Worm (Caenorhabditis elegans): Measurements from ENCODE around the gene hrg-3.

hrg-3 gene

ce11 chrV:9775734-9776133, 19.5 kb downstream of the hrg-3 start, which contains the start of gene F46B6.12:
Gene F46B6.12, minus strand, starts transcription at chrV:9775834.
- TF ChIP-seq R02D3.7 (tag; optimal IDR thresholded peaks at IDR 0.05) (no peak), gmeb-1 (tag; optimal IDR thresholded peaks at IDR 0.05) (no peak), ztf-11 (tag; optimal IDR thresholded peaks at IDR 0.05) (no peak), nhr-237 (tag; optimal IDR thresholded peaks at IDR 0.05) (no peak), lin-39 (tag; optimal IDR thresholded peaks at IDR 0.05) (no peak), crh-2 (tag; optimal IDR thresholded peaks at IDR 0.05) (no peak), elt-1 (tag; optimal IDR thresholded peaks at IDR 0.05) (no peak), ztf-1 (GFP tag; conservative IDR thresholded peaks at IDR 0.05) (no peak), snpc-4 (tag; optimal IDR thresholded peaks at IDR 0.05) (no peak), nhr-77 (tag; optimal IDR thresholded peaks at IDR 0.05) (no peak), unc-55 (GFP tag; optimal IDR thresholded peaks at IDR 0.05) (no peak), ceh-16 (tag; optimal IDR thresholded peaks at IDR 0.05) (no peak), aly-2 (tag; optimal IDR thresholded peaks at IDR 0.05) (no peak), ztf-4 (tag; optimal IDR thresholded peaks at IDR 0.05) (no peak), dmd-4 (tag; optimal IDR thresholded peaks at IDR 0.05) (no peak), nhr-10 (tag; optimal IDR thresholded peaks at IDR 0.05) (no peak), Y55F3AM.14 (GFP tag; optimal IDR thresholded peaks at IDR 0.05) (no peak), nhr-25 (tag; optimal IDR thresholded peaks at IDR 0.05) (no peak), C34F6.9 (tag; optimal IDR thresholded peaks at IDR 0.05) (no peak)

DNA sequence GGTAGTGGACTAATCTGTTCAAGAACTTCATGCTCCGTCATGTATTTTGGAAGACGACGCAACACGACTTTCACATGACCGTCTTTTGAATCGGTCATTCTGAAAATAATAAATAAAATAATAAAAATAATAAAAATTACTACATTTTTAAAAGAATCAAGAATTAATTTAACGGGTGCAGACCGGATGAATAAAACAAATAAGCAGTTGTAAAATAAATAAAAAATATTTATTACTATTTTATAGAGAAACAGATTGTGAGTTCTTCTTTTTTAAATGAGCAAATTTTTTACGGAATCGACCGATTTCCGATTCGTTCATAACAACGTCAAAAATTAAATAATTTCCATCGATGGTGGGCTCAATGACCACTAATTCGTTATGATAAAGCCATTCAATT, 21.4 kb downstream of the hrg-3 start, which contains the start of gene smg-4:
smg-4 (minus strand) TSS at position 101 of the 400 bp plus-strand sequence.
- no peak for TF ChIP-seq nhr-23 (tag; optimal IDR thresholded peaks at IDR 0.05)
- no peak for TF ChIP-seq ztf-11 (tag; optimal IDR thresholded peaks at IDR 0.05)
- no peak for TF ChIP-seq nhr-77 (tag; optimal IDR thresholded peaks at IDR 0.05)
- no peak for TF ChIP-seq mbf-1 (tag; optimal IDR thresholded peaks at IDR 0.05)
- TF ChIP-seq nhr-25 (tag; optimal IDR thresholded peaks at IDR 0.05), result no peak
- TF ChIP-seq lin-11 (tag; optimal IDR thresholded peaks at IDR 0.05), result no peak
- TF ChIP-seq ceh-16 (tag; optimal IDR thresholded peaks at IDR 0.05), result no peak

DNA sequence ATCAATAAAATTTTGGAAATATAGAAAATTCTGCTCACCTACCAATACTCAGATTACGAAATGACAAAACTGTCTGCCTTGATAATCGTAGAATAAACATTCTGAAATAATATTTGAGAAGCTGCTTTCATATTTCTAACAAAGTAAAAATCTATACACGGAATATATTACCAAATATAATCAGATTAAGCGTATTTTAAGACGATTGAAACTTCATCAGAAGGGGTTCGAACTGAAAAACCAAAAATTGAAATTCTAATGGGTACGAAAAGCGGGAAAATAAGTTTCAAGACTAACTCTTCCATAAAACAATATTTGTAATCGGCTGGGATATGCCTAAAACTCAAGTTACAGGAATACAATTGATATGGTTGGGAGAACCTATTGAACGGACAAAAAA, 23.1 kb downstream of the hrg-3 start, which contains the start of gene F46B6.4:
F46B6.4 (minus strand) TSS at position 101 of the 400 bp plus-strand sequence.
- no peak for TF ChIP-seq dmd-4 (tag; optimal IDR thresholded peaks at IDR 0.05)
- TF ChIP-seq ama-1 (optimal IDR thresholded peaks at IDR 0.05), result no peak
- no peak for TF ChIP-seq skn-1 (tag; optimal IDR thresholded peaks at IDR 0.05)
- no peak for TF ChIP-seq nhr-129 (tag; optimal IDR thresholded peaks at IDR 0.05)
- no peak for TF ChIP-seq elt-1 (tag; optimal IDR thresholded peaks at IDR 0.05)
- no peak for TF ChIP-seq nhr-25 (tag; optimal IDR thresholded peaks at IDR 0.05)
- no peak for TF ChIP-seq nhr-237 (tag; optimal IDR thresholded peaks at IDR 0.05)
- no peak for TF ChIP-seq mbf-1 (tag; optimal IDR thresholded peaks at IDR 0.05)
- no peak for TF ChIP-seq ceh-16 (tag; optimal IDR thresholded peaks at IDR 0.05)
- no peak for TF ChIP-seq ztf-11 (tag; optimal IDR thresholded peaks at IDR 0.05)
- TF ChIP-seq nhr-23 (tag; optimal IDR thresholded peaks at IDR 0.05), result no peak
- TF ChIP-seq F13H6.1 (tag; optimal IDR thresholded peaks at IDR 0.05), result no peak
- no peak for TF ChIP-seq lin-11 (tag; optimal IDR thresholded peaks at IDR 0.05)
- no peak for TF ChIP-seq unc-62 (GFP tag; optimal IDR thresholded peaks at IDR 0.05)
- no peak for TF ChIP-seq nhr-12 (tag; optimal IDR thresholded peaks at IDR 0.05)

ce11 chrV:9782045-9782444, 25.8 kb downstream of the hrg-3 start:
- TF ChIP-seq elt-3 (tag; optimal IDR thresholded peaks at IDR 0.05), result no peak
- no peak for TF ChIP-seq nhr-23 (tag; optimal IDR thresholded peaks at IDR 0.05)
- TF ChIP-seq fos-1 (tag; optimal IDR thresholded peaks at IDR 0.05), result no peak
- no peak for TF ChIP-seq lin-13 (GFP tag; optimal IDR thresholded peaks at IDR 0.05)

DNA sequence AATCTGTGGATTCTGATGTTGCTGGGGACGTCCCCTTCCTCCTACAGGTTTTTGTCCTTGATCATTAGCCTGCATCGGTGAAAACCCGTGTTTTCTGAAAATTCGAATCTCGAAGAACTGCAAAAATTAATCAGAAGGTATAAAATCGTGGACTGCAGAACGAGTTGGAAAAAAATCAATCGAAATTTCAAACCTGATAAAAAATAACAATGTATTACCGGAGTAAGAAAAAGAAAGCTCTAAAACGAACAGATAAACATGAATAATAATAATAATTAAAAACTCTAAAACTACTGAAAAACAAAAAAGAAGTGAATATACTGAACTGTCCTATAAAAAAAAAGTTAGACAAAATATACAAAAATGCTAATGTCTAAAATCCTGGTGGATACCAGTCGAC, 26.7 kb downstream of the hrg-3 start, which contains the start of gene F46B6.5:
F46B6.5 (minus strand) TSS at position 101 of the 400 bp plus-strand sequence.
- TF ChIP-seq Y55F3AM.14 (GFP tag; optimal IDR thresholded peaks at IDR 0.05) (no peak), C34F6.9 (tag; optimal IDR thresholded peaks at IDR 0.05) (no peak), nhr-21 (tag; optimal IDR thresholded peaks at IDR 0.05) (no peak), aly-2 (tag; optimal IDR thresholded peaks at IDR 0.05) (no peak), ztf-1 (GFP tag; conservative IDR thresholded peaks at IDR 0.05) (no peak), skn-1 (tag; optimal IDR thresholded peaks at IDR 0.05) (no peak), ztf-4 (tag; optimal IDR thresholded peaks at IDR 0.05) (no peak), dmd-4 (tag; optimal IDR thresholded peaks at IDR 0.05) (no peak), nhr-237 (tag; optimal IDR thresholded peaks at IDR 0.05) (no peak), alr-1 (tag; optimal IDR thresholded peaks at IDR 0.05) (no peak), lsy-2 (tag; optimal IDR thresholded peaks at IDR 0.05) (no peak), elt-3 (tag; optimal IDR thresholded peaks at IDR 0.05) (no peak), sma-9 (GFP tag; optimal IDR thresholded peaks at IDR 0.05) (no peak), sma-9 (tag; optimal IDR thresholded peaks at IDR 0.05) (no peak), nhr-23 (tag; optimal IDR thresholded peaks at IDR 0.05) (no peak)

Measured in whole organism, L2 larva.